Fruit fly (Drosophila melanogaster): Measurements from ENCODE around the gene CG9121.
A peak's percentile ranks its signal among the peaks of the same experiment; 100 is the strongest.

CG9121 gene

DNA sequence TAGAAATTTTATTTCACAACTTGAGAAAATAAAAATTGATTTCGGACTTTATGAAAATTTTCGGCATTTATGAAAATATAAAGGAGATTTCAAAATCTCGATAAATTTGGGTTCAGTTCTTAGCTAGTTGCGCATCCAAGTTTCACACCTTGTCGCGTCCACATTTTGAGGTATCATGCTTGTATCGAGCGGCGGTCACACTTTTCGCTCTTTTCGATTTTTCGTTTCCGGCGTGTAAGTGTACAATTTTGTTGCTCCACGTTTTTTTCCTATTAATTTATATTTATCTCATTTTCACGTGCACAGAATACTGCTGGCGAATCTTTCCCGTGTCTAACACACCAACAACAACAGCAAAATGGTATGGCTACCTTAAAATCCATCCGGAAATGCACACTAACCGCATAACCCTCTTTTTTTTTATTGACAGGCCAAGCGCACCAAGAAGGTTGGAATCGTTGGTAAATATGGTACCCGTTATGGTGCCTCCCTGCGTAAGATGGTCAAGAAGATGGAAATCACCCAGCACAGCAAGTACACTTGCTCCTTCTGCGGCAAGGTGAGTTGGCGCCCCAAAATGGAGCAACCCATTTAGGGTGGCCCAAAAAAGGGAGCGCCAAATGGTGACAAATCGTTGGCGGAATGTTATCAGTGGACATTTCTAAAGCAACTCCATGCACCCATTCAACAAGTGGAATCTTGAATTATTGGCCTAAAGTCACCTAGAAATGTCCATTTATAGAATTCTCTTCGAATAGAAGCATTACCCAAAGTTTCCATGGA is 20.1 kb upstream of the CG9121 start, which contains the start of gene RpL37A (continued):
- TF ChIP-seq Trl (optimal IDR thresholded peaks at IDR 0.05) (no peak), Trl (GFP tag; optimal IDR thresholded peaks at IDR 0.05) (peak; percentile 89), gcm (GFP tag; optimal IDR thresholded peaks at IDR 0.05) (peak; percentile 56), Mrtf (GFP tag; IDR thresholded peaks at IDR 0.05) (peak; percentile 30; the same call in 1 of the 3 replicates), tx (GFP tag; optimal IDR thresholded peaks at IDR 0.05) (peak; percentile 63), Dp (GFP tag; optimal IDR thresholded peaks at IDR 0.05) (peak; percentile 54), tna (GFP tag; IDR thresholded peaks at IDR 0.05; ENCODE audit: partially characterized antibody) (no peak), CrebB (tag; optimal IDR thresholded peaks at IDR 0.05) (peak; percentile 59), sr (GFP tag; IDR thresholded peaks at IDR 0.05) (no peak; the same call in 1 of the 3 replicates), CG10462 (GFP tag; optimal IDR thresholded peaks at IDR 0.05) (peak; percentile 1), sna (GFP tag; IDR thresholded peaks at IDR 0.05; ENCODE audit: partially characterized antibody) (no peak), CG31365 (tag; optimal IDR thresholded peaks at IDR 0.05) (peak; percentile 79), pho (GFP tag; optimal IDR thresholded peaks at IDR 0.05) (peak; percentile 83), CG2712 (tag; optimal IDR thresholded peaks at IDR 0.05) (peak; percentile 81), CG10209 (GFP tag; optimal IDR thresholded peaks at IDR 0.05) (peak; percentile 81), scrt (GFP tag; optimal IDR thresholded peaks at IDR 0.05) (peak; percentile 83), crp (GFP tag; optimal IDR thresholded peaks at IDR 0.05) (peak in 1 of 2 experiments; percentile 54), CG3407 (GFP tag; optimal IDR thresholded peaks at IDR 0.05) (peak; percentile 69), CG2129 (GFP tag; IDR thresholded peaks at IDR 0.05; ENCODE audit: partially characterized antibody) (no peak), CG11560 (tag; IDR thresholded peaks at IDR 0.05) (no peak; the same call in 2 of the 3 replicates), TFAM (GFP tag; optimal IDR thresholded peaks at IDR 0.05) (peak; percentile 68), ap (GFP tag; IDR thresholded peaks at IDR 0.05) (peak; percentile 34), CG1647 (GFP tag; optimal IDR thresholded peaks at IDR 0.05) (peak; percentile 71), otp (GFP tag; IDR thresholded peaks at IDR 0.05) (peak; percentile 86), CG11504 (tag; optimal IDR thresholded peaks at IDR 0.05) (peak; percentile 78), ewg (GFP tag; optimal IDR thresholded peaks at IDR 0.05) (peak; percentile 75), org-1 (GFP tag; optimal IDR thresholded peaks at IDR 0.05) (peak; percentile 61), CG3065 (GFP tag; optimal IDR thresholded peaks at IDR 0.05) (no peak), Blimp-1 (GFP tag; optimal IDR thresholded peaks at IDR 0.05) (no peak), br (optimal IDR thresholded peaks at IDR 0.05) (no peak), sug (tag; optimal IDR thresholded peaks at IDR 0.05) (peak; percentile 68), Asciz (GFP tag; optimal IDR thresholded peaks at IDR 0.05) (peak; percentile 80), Kr (GFP tag; optimal IDR thresholded peaks at IDR 0.05) (peak; percentile 35), CG10431 (GFP tag; optimal IDR thresholded peaks at IDR 0.05) (peak; percentile 85), CG31388 (GFP tag; optimal IDR thresholded peaks at IDR 0.05) (no peak), crol (GFP tag; IDR thresholded peaks at IDR 0.05) (0 out of 2 replicates have a peak, but pooled peaks have one; percentile 21), CG4282 (GFP tag; optimal IDR thresholded peaks at IDR 0.05) (peak; percentile 63), CG3995 (GFP tag; optimal IDR thresholded peaks at IDR 0.05) (peak; percentile 64), sisA (GFP tag; IDR thresholded peaks at IDR 0.05) (no peak), Gsc (GFP tag; IDR thresholded peaks at IDR 0.05) (no peak), Atf-2 (GFP tag; optimal IDR thresholded peaks at IDR 0.05) (peak; percentile 63), fd3F (GFP tag; optimal IDR thresholded peaks at IDR 0.05) (peak; percentile 55), sqz (GFP tag; optimal IDR thresholded peaks at IDR 0.05) (peak; percentile 86), Awh (GFP tag; IDR thresholded peaks at IDR 0.05) (peak; percentile 53; the same call in 1 of the 2 replicates), Rx (GFP tag; IDR thresholded peaks at IDR 0.05) (peak; percentile 78), luna (GFP tag; optimal IDR thresholded peaks at IDR 0.05) (peak; percentile 85), CG18599 (GFP tag; optimal IDR thresholded peaks at IDR 0.05) (peak; percentile 88), CG17912 (GFP tag; optimal IDR thresholded peaks at IDR 0.05) (peak; percentile 90), Six4 (GFP tag; optimal IDR thresholded peaks at IDR 0.05) (peak; percentile 61)

All from whole organism, embryonic.